Worm (Caenorhabditis elegans): ENCODE data around the gene R160.3.

ce11 chrX:4410280-4410911 is 44.3 kb upstream of the R160.3 start:
- TF ChIP-seq pat-9 (tag; optimal IDR thresholded peaks at IDR 0.05) (no peak), unc-3 (GFP tag; conservative IDR thresholded peaks at IDR 0.05) (no peak), unc-3 (tag; optimal IDR thresholded peaks at IDR 0.05) (no peak), pqm-1 (tag; optimal IDR thresholded peaks at IDR 0.05) (no peak), nhr-11 (tag; optimal IDR thresholded peaks at IDR 0.05) (no peak), F13H6.1 (tag; optimal IDR thresholded peaks at IDR 0.05) (no peak), ama-1 (optimal IDR thresholded peaks at IDR 0.05) (no peak), elt-2 (tag; optimal IDR thresholded peaks at IDR 0.05) (no peak), lin-11 (tag; optimal IDR thresholded peaks at IDR 0.05) (no peak)
